Worm (Caenorhabditis elegans) whole organism, young adult: Measurements from ENCODE around the gene K03H1.7.

ENCODE experiments used
- C06A6.2 ChIP-seq: fragments of 200-800 bp; sonication (Bioruptor generic); conservative IDR thresholded peaks from 2 replicates; pipeline ENCODE4 v1.3.6; 2022; ENCODE audit warnings: missing genetic modification characterization, missing compliant biosample characterization
- D2030.7 ChIP-seq: fragments of 200-800 bp; sonication (Bioruptor generic); IDR thresholded peaks from 2 replicates; pipeline ENCODE4 v1.3.6; 2022; ENCODE audit warnings: missing genetic modification reagents, missing genetic modification characterization, missing compliant biosample characterization
- F10E7.11 ChIP-seq: sonication (generic microtip); optimal IDR thresholded peaks from 2 replicates; lab custom pipeline; 2017; ENCODE audit warnings: mild to moderate bottlenecking, missing genetic modification characterization, moderate library complexity, missing compliant biosample characterization
- F23B12.7 ChIP-seq: sonication (generic microtip); optimal IDR thresholded peaks from 2 replicates; lab custom pipeline; 2017; ENCODE audit warnings: missing genetic modification characterization, mild to moderate bottlenecking, missing compliant biosample characterization, antibody characterized with exemption, moderate library complexity; ENCODE audit not compliant: insufficient read depth
- F39B2.1 ChIP-seq: fragments of 200-800 bp; sonication (Bioruptor generic); IDR thresholded peaks from 2 replicates; pipeline ENCODE4 v1.3.6; 2022; ENCODE audit warnings: missing genetic modification reagents, missing genetic modification characterization, missing compliant biosample characterization
- F57A8.1 ChIP-seq: fragments of 200-800 bp; sonication (Bioruptor generic); optimal IDR thresholded peaks from 2 replicates; lab custom pipeline; 2018; ENCODE audit warnings: mild to moderate bottlenecking, missing genetic modification characterization, moderate library complexity, missing compliant biosample characterization
- F57C9.4 ChIP-seq: sonication (generic microtip); optimal IDR thresholded peaks from 2 replicates; lab custom pipeline; 2017; ENCODE audit warnings: mild to moderate bottlenecking, missing genetic modification characterization, missing compliant biosample characterization
- K12H6.12 ChIP-seq: fragments of 200-800 bp; sonication (Bioruptor generic); optimal IDR thresholded peaks from 2 replicates; lab custom pipeline; 2018; ENCODE audit warnings: mild to moderate bottlenecking, missing genetic modification characterization, missing compliant biosample characterization
- T26A5.8 ChIP-seq: sonication (generic microtip); optimal IDR thresholded peaks from 2 replicates; lab custom pipeline; 2016; ENCODE audit warnings: missing genetic modification characterization, missing compliant biosample characterization
- Y79H2A.3 ChIP-seq: fragments of 200-800 bp; sonication (Bioruptor generic); conservative IDR thresholded peaks from 2 replicates; pipeline ENCODE4 v1.3.6; 2022; ENCODE audit warnings: missing genetic modification reagents, missing genetic modification characterization, missing compliant biosample characterization
- akir-1 ChIP-seq: fragments of 200-800 bp; sonication (Bioruptor generic); optimal IDR thresholded peaks from 2 replicates; lab custom pipeline; 2018; ENCODE audit warnings: mild to moderate bottlenecking, missing genetic modification characterization, moderate library complexity, missing compliant biosample characterization
- ama-1 ChIP-seq, 3 experiments: fragments of 150-350 bp in 1 of 3; sonication (generic microtip) in 2 of 3; optimal IDR thresholded peaks; 2 replicates each; lab custom pipeline; 2014 to 2018; ENCODE audit warnings: missing biosample characterization in 2 of 3, missing genetic modification characterization in 2 of 3, missing genetic modification reagents in 2 of 3
- atf-7 ChIP-seq: sonication (generic microtip); optimal IDR thresholded peaks from 2 replicates; lab custom pipeline; 2017; ENCODE audit warnings: mild to moderate bottlenecking, missing genetic modification characterization, missing compliant biosample characterization
- attf-6 ChIP-seq: fragments of 200-800 bp; sonication (Bioruptor generic); IDR thresholded peaks from 2 replicates; pipeline ENCODE4 v1.3.6; 2022; ENCODE audit warnings: missing genetic modification reagents, missing genetic modification characterization, missing compliant biosample characterization
- ccch-3 ChIP-seq: fragments of 200-800 bp; sonication (Bioruptor generic); optimal IDR thresholded peaks from 2 replicates; lab custom pipeline; 2018; ENCODE audit warnings: mild to moderate bottlenecking, missing genetic modification characterization, missing compliant biosample characterization
- cebp-1 ChIP-seq, 2 experiments: fragments of 200-800 bp in 1 of 2; sonication (Bioruptor generic) in 1 of 2; sonication (generic microtip) in 1 of 2; IDR thresholded peaks in 1 of 2; optimal IDR thresholded peaks in 1 of 2; 2 replicates each; pipeline versions ENCODE4 v1.3.6 to Lab custom; 2017 to 2022; ENCODE audit warnings: missing compliant biosample characterization in 2 of 2, missing genetic modification characterization in 2 of 2, mild to moderate bottlenecking in 1 of 2, missing genetic modification reagents in 1 of 2, moderate library complexity in 1 of 2
- cebp-2 ChIP-seq: fragments of 200-800 bp; sonication (Bioruptor generic); IDR thresholded peaks from 2 replicates; pipeline ENCODE4 v1.3.6; 2022; ENCODE audit warnings: missing genetic modification characterization, missing compliant biosample characterization
- ceh-100 ChIP-seq: fragments of 200-800 bp; sonication (Bioruptor generic); IDR thresholded peaks from 2 replicates; pipeline ENCODE4 v1.3.6; 2022; ENCODE audit warnings: missing genetic modification reagents, missing genetic modification characterization, missing compliant biosample characterization
- ceh-40 ChIP-seq: fragments of 200-800 bp; sonication (Bioruptor generic); IDR thresholded peaks from 2 replicates; pipeline ENCODE4 v1.3.6; 2022; ENCODE audit warnings: missing genetic modification characterization, missing compliant biosample characterization
- die-1 ChIP-seq: sonication (generic microtip); optimal IDR thresholded peaks from 2 replicates; lab custom pipeline; 2016; ENCODE audit warnings: missing genotype, mild to moderate bottlenecking, missing genetic modification characterization, missing compliant biosample characterization
- egl-18 ChIP-seq: fragments of 200-800 bp; sonication (Bioruptor generic); IDR thresholded peaks from 2 replicates; pipeline ENCODE4 v1.3.6; 2022; ENCODE audit warnings: missing genetic modification reagents, missing genetic modification characterization, missing compliant biosample characterization
- hlh-26 ChIP-seq: fragments of 200-800 bp; sonication (Bioruptor generic); conservative IDR thresholded peaks from 2 replicates; pipeline ENCODE4 v1.3.6; 2022; ENCODE audit warnings: missing genetic modification reagents, missing genetic modification characterization, missing compliant biosample characterization
- hrde-1 ChIP-seq: sonication (generic microtip); optimal IDR thresholded peaks from 2 replicates; lab custom pipeline; 2016; ENCODE audit warnings: missing genetic modification characterization, mild to moderate bottlenecking, missing compliant biosample characterization, moderate library complexity, missing genotype, missing genetic modification reagents, borderline replicate concordance
- hsf-1 ChIP-seq: fragments of 200-800 bp; sonication (Bioruptor generic); IDR thresholded peaks from 2 replicates; pipeline ENCODE4 v1.3.6; 2022; ENCODE audit warnings: missing genetic modification reagents, missing genetic modification characterization, missing compliant biosample characterization
- let-607 ChIP-seq, 2 experiments: fragments of 200-800 bp in 1 of 2; sonication (Bioruptor generic) in 1 of 2; sonication (generic microtip) in 1 of 2; optimal IDR thresholded peaks; 2 replicates each; lab custom pipeline; 2016 to 2018; ENCODE audit warnings: mild to moderate bottlenecking in 2 of 2, missing compliant biosample characterization in 2 of 2, missing genetic modification characterization in 2 of 2, moderate library complexity in 2 of 2, missing genotype in 1 of 2
- lin-54 ChIP-seq: fragments of 200-800 bp; sonication (Bioruptor generic); optimal IDR thresholded peaks from 2 replicates; lab custom pipeline; 2018; ENCODE audit warnings: mild to moderate bottlenecking, missing genetic modification characterization, missing compliant biosample characterization
- lir-1 ChIP-seq: fragments of 200-800 bp; sonication (Bioruptor generic); conservative IDR thresholded peaks from 2 replicates; pipeline ENCODE4 v1.3.6; 2022; ENCODE audit warnings: missing genetic modification reagents, missing genetic modification characterization, missing compliant biosample characterization
- lsl-1 ChIP-seq: fragments of 200-800 bp; sonication (Bioruptor generic); optimal IDR thresholded peaks from 2 replicates; lab custom pipeline; 2018; ENCODE audit warnings: mild to moderate bottlenecking, missing genetic modification characterization, moderate library complexity, missing compliant biosample characterization
- madf-10 ChIP-seq: sonication (generic microtip); optimal IDR thresholded peaks from 2 replicates; lab custom pipeline; 2016; ENCODE audit warnings: mild to moderate bottlenecking, missing genetic modification characterization, missing compliant biosample characterization
- mcd-1 ChIP-seq: fragments of 200-800 bp; sonication (Bioruptor generic); IDR thresholded peaks from 2 replicates; pipeline ENCODE4 v1.3.6; 2022; ENCODE audit warnings: missing genetic modification reagents, missing genetic modification characterization, missing compliant biosample characterization
- mes-4 ChIP-seq: sonication (generic microtip); optimal IDR thresholded peaks from 2 replicates; lab custom pipeline; 2016; ENCODE audit warnings: missing genotype, missing genetic modification characterization, missing compliant biosample characterization
- mxl-1 ChIP-seq: sonication (generic microtip); optimal IDR thresholded peaks from 2 replicates; lab custom pipeline; 2016; ENCODE audit warnings: missing genetic modification characterization, missing compliant biosample characterization
- nfya-2 ChIP-seq: fragments of 200-800 bp; sonication (Bioruptor generic); IDR thresholded peaks from 2 replicates; pipeline ENCODE4 v1.3.6; 2022; ENCODE audit warnings: missing genetic modification reagents, missing genetic modification characterization, missing compliant biosample characterization
- nhr-120 ChIP-seq: fragments of 200-800 bp; sonication (Bioruptor generic); IDR thresholded peaks from 2 replicates; pipeline ENCODE4 v1.3.6; 2022; ENCODE audit warnings: missing genetic modification characterization, missing compliant biosample characterization
- nhr-80 ChIP-seq: sonication (generic microtip); optimal IDR thresholded peaks from 2 replicates; lab custom pipeline; 2016; ENCODE audit warnings: missing genetic modification characterization, missing compliant biosample characterization
- pbrm-1 ChIP-seq: fragments of 200-800 bp; sonication (Bioruptor generic); IDR thresholded peaks from 2 replicates; pipeline ENCODE4 v1.3.6; 2022; ENCODE audit warnings: missing genetic modification reagents, missing genetic modification characterization, missing compliant biosample characterization
- repo-1 ChIP-seq: sonication (generic microtip); optimal IDR thresholded peaks from 2 replicates; lab custom pipeline; 2017; ENCODE audit warnings: mild to moderate bottlenecking, missing genetic modification characterization, missing compliant biosample characterization
- snpc-1.3 ChIP-seq: sonication (generic microtip); optimal IDR thresholded peaks from 2 replicates; lab custom pipeline; 2017; ENCODE audit warnings: missing genetic modification characterization, mild to moderate bottlenecking, missing compliant biosample characterization, antibody characterized with exemption, moderate library complexity, missing genotype, missing genetic modification reagents; ENCODE audit not compliant: insufficient read depth
- tlf-1 ChIP-seq: fragments of 200-800 bp; sonication (Bioruptor generic); optimal IDR thresholded peaks from 2 replicates; lab custom pipeline; 2018; ENCODE audit warnings: mild to moderate bottlenecking, missing genetic modification characterization, missing compliant biosample characterization
- zfh-2 ChIP-seq: fragments of 200-800 bp; sonication (Bioruptor generic); conservative IDR thresholded peaks from 2 replicates; pipeline ENCODE4 v1.3.6; 2022; ENCODE audit warnings: missing genetic modification reagents, missing genetic modification characterization, missing compliant biosample characterization
- ztf-18 ChIP-seq: sonication (generic microtip); optimal IDR thresholded peaks from 2 replicates; lab custom pipeline; 2016; ENCODE audit warnings: missing genotype, mild to moderate bottlenecking, missing genetic modification characterization, missing compliant biosample characterization
- ztf-22 ChIP-seq: fragments of 200-800 bp; sonication (Bioruptor generic); optimal IDR thresholded peaks from 2 replicates; lab custom pipeline; 2018; ENCODE audit warnings: mild to moderate bottlenecking, missing genetic modification characterization, moderate library complexity, missing compliant biosample characterization

The K03H1.7 gene

ce11 chrIII:9926650-9927049, 20.6 kb upstream of the K03H1.7 start, which contains the start of gene ttr-3:
ttr-3 (minus strand) TSS chrIII:9926750.
- no peak for TF ChIP-seq lsl-1
- TF ChIP-seq nfya-2 (GFP tag; lab: Robert Waterston, UW): no peak
- TF ChIP-seq ztf-18: no peak
- TF ChIP-seq lir-1: no peak
- no peak for TF ChIP-seq cebp-2 (GFP tag; lab: Robert Waterston, UW)
- TF ChIP-seq nhr-120 (GFP tag; lab: Robert Waterston, UW): no peak
- TF ChIP-seq akir-1 (GFP tag; lab: Kevin White, UChicago): no peak
- no peak for TF ChIP-seq tlf-1 (GFP tag; lab: Kevin White, UChicago)
- no peak for TF ChIP-seq madf-10 (tag; lab: Kevin White, UChicago)
- no peak for TF ChIP-seq attf-6 (GFP tag; lab: Robert Waterston, UW)

ce11 chrIII:9927378-9927777, 19.8 kb upstream of the K03H1.7 start, which contains the start of gene ttr-2:
ttr-2 (plus strand) TSS chrIII:9927769.
- TF ChIP-seq die-1 (tag; lab: Kevin White, UChicago): no peak
- no peak for TF ChIP-seq mcd-1 (GFP tag; lab: Robert Waterston, UW)
- TF ChIP-seq F23B12.7 (tag; lab: Kevin White, UChicago): no peak
- no peak for TF ChIP-seq egl-18 (GFP tag; lab: Robert Waterston, UW)
- no peak for TF ChIP-seq K12H6.12 (tag; lab: Kevin White, UChicago)
- no peak for TF ChIP-seq pbrm-1
- TF ChIP-seq zfh-2: no peak
- no peak for TF ChIP-seq hlh-26 (GFP tag; lab: Robert Waterston, UW)
- TF ChIP-seq mes-4 (tag; lab: Kevin White, UChicago): no peak
- TF ChIP-seq nfya-2 (GFP tag; lab: Robert Waterston, UW): no peak
- TF ChIP-seq Y79H2A.3 (GFP tag; lab: Robert Waterston, UW): no peak
- no peak for TF ChIP-seq F57C9.4 (tag; lab: Kevin White, UChicago)
- no peak for TF ChIP-seq F57A8.1 (GFP tag; lab: Kevin White, UChicago)
- TF ChIP-seq T26A5.8: no peak
- TF ChIP-seq hrde-1 (tag; lab: Kevin White, UChicago): no peak
- no peak for TF ChIP-seq F39B2.1 (GFP tag; lab: Robert Waterston, UW)
- no peak for TF ChIP-seq hsf-1 (GFP tag; lab: Robert Waterston, UW)
- TF ChIP-seq mxl-1: no peak

ce11 chrIII:9928777-9929176, 18.4 kb upstream of the K03H1.7 start, which contains the start of gene ttr-1:
ttr-1 (plus strand) TSS chrIII:9929077.
- TF ChIP-seq lin-54 (no peak), ama-1 (optimal IDR thresholded peaks at IDR 0.05; lab: Kevin White, UChicago) (peak; percentile 48), ama-1 (GFP tag; optimal IDR thresholded peaks at IDR 0.05; lab: Kevin White, UChicago) (no peak)

- TF ChIP-seq F10E7.11 (tag; lab: Kevin White, UChicago) (no peak), atf-7 (tag; lab: Kevin White, UChicago) (no peak), nfya-2 (GFP tag; lab: Robert Waterston, UW) (no peak), lsl-1 (no peak), C06A6.2 (GFP tag; lab: Robert Waterston, UW) (no peak), ceh-40 (GFP tag; lab: Robert Waterston, UW) (no peak)
Measured at ce11 chrIII:9929525-9929924, 17.7 kb upstream of the K03H1.7 start.

- TF ChIP-seq let-607 (tag; optimal IDR thresholded peaks at IDR 0.05; lab: Kevin White, UChicago) (peak; percentile 1 to 5), repo-1 (no peak), ama-1 (optimal IDR thresholded peaks at IDR 0.05; lab: Kevin White, UChicago) (no peak), ama-1 (GFP tag; optimal IDR thresholded peaks at IDR 0.05; lab: Kevin White, UChicago) (no peak), snpc-1.3 (no peak), ccch-3 (no peak), nhr-80 (tag; lab: Kevin White, UChicago) (peak; percentile 91), cebp-1 (GFP tag; IDR thresholded peaks at IDR 0.05; lab: Robert Waterston, UW) (no peak), cebp-1 (tag; optimal IDR thresholded peaks at IDR 0.05; lab: Kevin White, UChicago) (peak; percentile 20), madf-10 (tag; lab: Kevin White, UChicago) (no peak), ztf-22 (GFP tag; lab: Kevin White, UChicago) (no peak), ceh-100 (GFP tag; lab: Robert Waterston, UW) (no peak), D2030.7 (GFP tag; lab: Robert Waterston, UW) (no peak)
Measured at ce11 chrIII:9930406-9930805, 16.8 kb upstream of the K03H1.7 start.
